Fruit fly (Drosophila melanogaster): ENCODE results near the gene NSD.

NSD gene

dm6 chr3R:27948421-27948906 lies 10.8 kb upstream of the NSD start, which contains the start of gene Gp93 (continued):
- TF ChIP-seq Dll (GFP tag; IDR thresholded peaks at IDR 0.05; ENCODE audit: partially characterized antibody), result 0 out of 4 replicates have a peak, but pooled peaks have one; percentile 49
- no peak for TF ChIP-seq CG12071 (GFP tag; optimal IDR thresholded peaks at IDR 0.05)
- no peak for TF ChIP-seq CG7271 (tag; optimal IDR thresholded peaks at IDR 0.05)
- no peak for TF ChIP-seq cg (GFP tag; optimal IDR thresholded peaks at IDR 0.05)
- TF ChIP-seq CG4820 (GFP tag; optimal IDR thresholded peaks at IDR 0.05), result peak; percentile 29
- peak; percentile 48 for TF ChIP-seq pzg (GFP tag; optimal IDR thresholded peaks at IDR 0.05)
- peak; percentile 70 for TF ChIP-seq CG34376 (GFP tag; optimal IDR thresholded peaks at IDR 0.05)
- TF ChIP-seq Drgx (GFP tag; IDR thresholded peaks at IDR 0.05), result peak; percentile 29; the same call in 1 of the 2 replicates
- TF ChIP-seq BtbVII (GFP tag; optimal IDR thresholded peaks at IDR 0.05), result no peak
- peak; percentile 48 for TF ChIP-seq HLH54F (GFP tag; optimal IDR thresholded peaks at IDR 0.05)
- no peak; the same call in 1 of the 2 replicates for TF ChIP-seq CG31441 (GFP tag; IDR thresholded peaks at IDR 0.05)
- TF ChIP-seq sisA (GFP tag; IDR thresholded peaks at IDR 0.05), result peak; percentile 53; the same call in 1 of the 2 replicates
- TF ChIP-seq CG1233 (GFP tag; optimal IDR thresholded peaks at IDR 0.05), result no peak
- TF ChIP-seq BEAF-32 (GFP tag; optimal IDR thresholded peaks at IDR 0.05), result no peak
- TF ChIP-seq CG34224 (GFP tag; IDR thresholded peaks at IDR 0.05; ENCODE audit: partially characterized antibody), result peak; percentile 26; the same call in 1 of the 3 replicates
- TF ChIP-seq pfk (GFP tag; optimal IDR thresholded peaks at IDR 0.05), result peak; percentile 26
- no peak; the same call in 1 of the 2 replicates for TF ChIP-seq sens-2 (GFP tag; IDR thresholded peaks at IDR 0.05)
- TF ChIP-seq dmrt11E (tag; optimal IDR thresholded peaks at IDR 0.05), result peak; percentile 69
- TF ChIP-seq ewg (GFP tag; optimal IDR thresholded peaks at IDR 0.05), result no peak
- TF ChIP-seq lola (GFP tag; optimal IDR thresholded peaks at IDR 0.05), result peak in 1 of 3 experiments; percentile 62
- no peak for TF ChIP-seq hb (GFP tag; IDR thresholded peaks at IDR 0.05; ENCODE audit: partially characterized antibody)
- no peak for TF ChIP-seq Sry-β (GFP tag; optimal IDR thresholded peaks at IDR 0.05)
- peak; percentile 11 for TF ChIP-seq CG13123 (GFP tag; optimal IDR thresholded peaks at IDR 0.05)
- TF ChIP-seq Hr78 (GFP tag; optimal IDR thresholded peaks at IDR 0.05), result no peak
- TF ChIP-seq maf-S (GFP tag; optimal IDR thresholded peaks at IDR 0.05), result no peak
- TF ChIP-seq lov (optimal IDR thresholded peaks at IDR 0.05), result no peak
- no peak for TF ChIP-seq lov (GFP tag; IDR thresholded peaks at IDR 0.05)
- peak; percentile 25 to 64 for TF ChIP-seq dpn (GFP tag; optimal IDR thresholded peaks at IDR 0.05)
- TF ChIP-seq CG32767 (GFP tag; IDR thresholded peaks at IDR 0.05), result no peak; the same call in 1 of the 2 replicates
- peak; percentile 28 to 36 for TF ChIP-seq chif (GFP tag; optimal IDR thresholded peaks at IDR 0.05)
- TF ChIP-seq Bgb (GFP tag; IDR thresholded peaks at IDR 0.05; ENCODE audit: partially characterized antibody), result 0 out of 2 replicates have a peak, but pooled peaks have one; percentile 20
- no peak for TF ChIP-seq CG5180 (GFP tag; optimal IDR thresholded peaks at IDR 0.05)
- peak; percentile 16 for TF ChIP-seq Nf-YB (GFP tag; optimal IDR thresholded peaks at IDR 0.05)
- TF ChIP-seq HmgZ (tag; optimal IDR thresholded peaks at IDR 0.05), result peak; percentile 48
- no peak for TF ChIP-seq CkIIα-i1 (GFP tag; IDR thresholded peaks at IDR 0.05)
- no peak for TF ChIP-seq CG12236 (GFP tag; optimal IDR thresholded peaks at IDR 0.05)
- peak; percentile 67; the same call in 1 of the 2 replicates for TF ChIP-seq CG17328 (GFP tag; IDR thresholded peaks at IDR 0.05)
- TF ChIP-seq tap (tag; optimal IDR thresholded peaks at IDR 0.05), result peak; percentile 50
- TF ChIP-seq ash1 (GFP tag; optimal IDR thresholded peaks at IDR 0.05), result no peak
- TF ChIP-seq CG1792 (GFP tag; optimal IDR thresholded peaks at IDR 0.05), result no peak
- no peak for TF ChIP-seq ftz-f1 (GFP tag; optimal IDR thresholded peaks at IDR 0.05)
- peak; percentile 74 for TF ChIP-seq CG32772 (GFP tag; IDR thresholded peaks at IDR 0.05)
- no peak for TF ChIP-seq CG3726 (GFP tag; IDR thresholded peaks at IDR 0.05)
- no peak for TF ChIP-seq CG1647 (GFP tag; optimal IDR thresholded peaks at IDR 0.05)
- TF ChIP-seq seq (GFP tag; IDR thresholded peaks at IDR 0.05), result peak; percentile 37; the same call in 1 of the 2 replicates
- TF ChIP-seq wor (GFP tag; IDR thresholded peaks at IDR 0.05), result 0 out of 2 replicates have a peak, but pooled peaks have one; percentile 19
